Fruit fly (Drosophila melanogaster) whole organism, prepupa: ENCODE data around the gene Swip-1.

Experiments
- Blimp-1 ChIP-seq: fragments of 200-800 bp; sonication (Bioruptor generic); optimal IDR thresholded peaks from 3 replicates; lab custom pipeline; 2017; ENCODE audit warnings: missing biosample characterization, missing genetic modification characterization, mild to moderate bottlenecking, moderate library complexity, missing genetic modification reagents
- CG10631 ChIP-seq: fragments of 200-800 bp; sonication (Bioruptor generic); optimal IDR thresholded peaks from 2 replicates; lab custom pipeline; 2016; ENCODE audit warnings: missing biosample characterization, missing genetic modification characterization
- CG10669 ChIP-seq: fragments of 200-800 bp; sonication (Bioruptor generic); optimal IDR thresholded peaks from 3 replicates; lab custom pipeline; 2018; ENCODE audit warnings: missing biosample characterization, mild to moderate bottlenecking, missing genetic modification characterization, moderate library complexity
- CG11294 ChIP-seq: fragments of 200-800 bp; sonication (Bioruptor generic); IDR thresholded peaks from 2 replicates; pipeline ENCODE4 v1.3.6; 2022; ENCODE audit warnings: missing biosample characterization, missing genetic modification characterization
- CG11902 ChIP-seq: fragments of 200-800 bp; sonication (Bioruptor generic); optimal IDR thresholded peaks from 3 replicates; lab custom pipeline; 2016; ENCODE audit warnings: missing biosample characterization, missing genetic modification characterization
- CG1621 ChIP-seq: fragments of 200-800 bp; sonication (Bioruptor generic); optimal IDR thresholded peaks from 3 replicates; lab custom pipeline; 2018; ENCODE audit warnings: missing biosample characterization, mild to moderate bottlenecking, missing genetic modification characterization
- CG16779 ChIP-seq: fragments of 200-800 bp; sonication (Bioruptor generic); optimal IDR thresholded peaks from 3 replicates; lab custom pipeline; 2017; ENCODE audit warnings: missing biosample characterization, mild to moderate bottlenecking, missing genetic modification characterization
- CG3032 ChIP-seq: fragments of 200-800 bp; optimal IDR thresholded peaks from 2 replicates; lab custom pipeline; 2019; ENCODE audit warnings: missing biosample characterization, mild to moderate bottlenecking, missing genetic modification characterization, moderate library complexity
- CG31627 ChIP-seq: fragments of 200-800 bp; sonication (Bioruptor generic); optimal IDR thresholded peaks from 3 replicates; lab custom pipeline; 2016; ENCODE audit warnings: missing biosample characterization, missing genetic modification characterization
- CG32006 ChIP-seq: fragments of 200-800 bp; sonication (Bioruptor generic); optimal IDR thresholded peaks from 3 replicates; lab custom pipeline; 2017; ENCODE audit warnings: missing biosample characterization, mild to moderate bottlenecking, missing genetic modification characterization
- CG34406 ChIP-seq: fragments of 200-800 bp; sonication (Bioruptor generic); optimal IDR thresholded peaks from 3 replicates; lab custom pipeline; 2016; ENCODE audit warnings: missing biosample characterization, missing genetic modification characterization
- CG3919 ChIP-seq: fragments of 200-800 bp; sonication (Bioruptor generic); optimal IDR thresholded peaks from 3 replicates; lab custom pipeline; 2016; ENCODE audit warnings: missing biosample characterization, missing genetic modification characterization
- CG4318 ChIP-seq: fragments of 200-800 bp; sonication (Bioruptor generic); optimal IDR thresholded peaks from 3 replicates; lab custom pipeline; 2017; ENCODE audit warnings: missing biosample characterization, mild to moderate bottlenecking, missing genetic modification characterization
- CG6163 ChIP-seq: fragments of 200-800 bp; sonication (Bioruptor generic); IDR thresholded peaks from 3 replicates; pipeline ENCODE4 v1.3.6; 2022; ENCODE audit warnings: missing biosample characterization, missing genetic modification characterization
- CG6276 ChIP-seq: fragments of 200-800 bp; sonication (Bioruptor generic); optimal IDR thresholded peaks from 2 replicates; lab custom pipeline; 2017; ENCODE audit warnings: missing biosample characterization, mild to moderate bottlenecking, missing genetic modification characterization
- CG6808 ChIP-seq: fragments of 200-800 bp; sonication (Bioruptor generic); optimal IDR thresholded peaks from 3 replicates; lab custom pipeline; 2017; ENCODE audit warnings: missing biosample characterization, missing genetic modification characterization, mild to moderate bottlenecking, moderate library complexity, missing genetic modification reagents
- CG7368 ChIP-seq: fragments of 200-800 bp; sonication (Bioruptor generic); optimal IDR thresholded peaks from 3 replicates; lab custom pipeline; 2016; ENCODE audit warnings: missing biosample characterization, missing genetic modification characterization
- CG8119 ChIP-seq: fragments of 200-800 bp; sonication (Bioruptor generic); IDR thresholded peaks from 3 replicates; pipeline ENCODE4 v1.3.6; 2022; ENCODE audit warnings: missing biosample characterization, missing genetic modification characterization
- CG9139 ChIP-seq: fragments of 200-800 bp; sonication (Bioruptor generic); optimal IDR thresholded peaks from 3 replicates; lab custom pipeline; 2017; ENCODE audit warnings: missing biosample characterization, mild to moderate bottlenecking, missing genetic modification characterization
- Eip75B ChIP-seq: fragments of 200-800 bp; sonication (Bioruptor generic); optimal IDR thresholded peaks from 3 replicates; lab custom pipeline; 2016; ENCODE audit warnings: missing biosample characterization, missing genetic modification characterization
- Eip78C ChIP-seq: fragments of 200-800 bp; sonication (Bioruptor generic); peaks from one replicate; lab custom pipeline; 2016; ENCODE audit warnings: missing biosample characterization, missing genetic modification characterization
- Eip93F ChIP-seq: fragments of 200-800 bp; sonication (Bioruptor generic); optimal IDR thresholded peaks from 2 replicates; lab custom pipeline; 2016; ENCODE audit warnings: missing biosample characterization, mild to moderate bottlenecking, missing genetic modification characterization
- Ets96B ChIP-seq: fragments of 200-800 bp; optimal IDR thresholded peaks from 2 replicates; lab custom pipeline; 2019; ENCODE audit warnings: missing biosample characterization, mild to moderate bottlenecking, missing genetic modification characterization, moderate library complexity
- Gug ChIP-seq: fragments of 200-800 bp; sonication (Bioruptor generic); IDR thresholded peaks from 2 replicates; pipeline ENCODE4 v1.3.6; 2022; ENCODE audit warnings: missing biosample characterization, missing genetic modification characterization
- Hr38 ChIP-seq: sonication (Bioruptor generic); optimal IDR thresholded peaks from 2 replicates; lab custom pipeline; 2016; ENCODE audit warnings: missing biosample characterization, missing genetic modification characterization
- Hr4 ChIP-seq: fragments of 200-800 bp; sonication (Bioruptor generic); optimal IDR thresholded peaks from 3 replicates; lab custom pipeline; 2016; ENCODE audit warnings: missing biosample characterization, missing genetic modification characterization
- Lpt ChIP-seq: fragments of 200-800 bp; sonication (Bioruptor generic); optimal IDR thresholded peaks from 3 replicates; lab custom pipeline; 2016; ENCODE audit warnings: missing biosample characterization, missing genetic modification characterization
- OdsH ChIP-seq: fragments of 200-800 bp; sonication (Bioruptor generic); optimal IDR thresholded peaks from 3 replicates; lab custom pipeline; 2016; ENCODE audit warnings: missing biosample characterization, missing genetic modification characterization
- Smox ChIP-seq: fragments of 200-800 bp; sonication (Bioruptor generic); optimal IDR thresholded peaks from 3 replicates; lab custom pipeline; 2016; ENCODE audit warnings: missing biosample characterization, missing genetic modification characterization
- Sox102F ChIP-seq: fragments of 200-800 bp; sonication (Bioruptor generic); optimal IDR thresholded peaks from 2 replicates; lab custom pipeline; 2016; ENCODE audit warnings: missing biosample characterization, mild to moderate bottlenecking, missing genetic modification characterization
- Sox14 ChIP-seq: fragments of 200-800 bp; sonication (Bioruptor generic); optimal IDR thresholded peaks from 3 replicates; lab custom pipeline; 2016; ENCODE audit warnings: missing biosample characterization, missing genetic modification characterization
- achi ChIP-seq: fragments of 200-800 bp; sonication (Bioruptor generic); optimal IDR thresholded peaks from 3 replicates; lab custom pipeline; 2016; ENCODE audit warnings: missing biosample characterization, missing genetic modification characterization
- acj6 ChIP-seq: fragments of 200-800 bp; sonication (Bioruptor generic); optimal IDR thresholded peaks from 3 replicates; lab custom pipeline; 2016; ENCODE audit warnings: missing biosample characterization, missing genetic modification characterization
- dac ChIP-seq: fragments of 200-800 bp; sonication (Bioruptor generic); optimal IDR thresholded peaks from 2 replicates; lab custom pipeline; 2017; ENCODE audit warnings: missing biosample characterization, mild to moderate bottlenecking, missing genetic modification characterization
- dsx ChIP-seq: fragments of 200-800 bp; optimal IDR thresholded peaks from 3 replicates; lab custom pipeline; 2019; ENCODE audit warnings: missing biosample characterization, mild to moderate bottlenecking, missing genetic modification characterization, moderate library complexity; ENCODE audit not compliant: poor library complexity, severe bottlenecking
- eg ChIP-seq: fragments of 200-800 bp; sonication (Bioruptor generic); IDR thresholded peaks from 3 replicates; pipeline ENCODE4 v1.3.6; 2022; ENCODE audit warnings: missing biosample characterization, missing genetic modification characterization
- esn ChIP-seq: fragments of 200-800 bp; sonication (Bioruptor generic); optimal IDR thresholded peaks from 2 replicates; lab custom pipeline; 2016; ENCODE audit warnings: missing biosample characterization, mild to moderate bottlenecking, missing genetic modification characterization, moderate library complexity
- fd85E ChIP-seq: fragments of 200-800 bp; sonication (Bioruptor generic); optimal IDR thresholded peaks from 3 replicates; lab custom pipeline; 2016; ENCODE audit warnings: missing biosample characterization, missing genetic modification characterization
- fkh ChIP-seq: fragments of 200-800 bp; sonication (Bioruptor generic); optimal IDR thresholded peaks from 3 replicates; lab custom pipeline; 2017; ENCODE audit warnings: missing biosample characterization, mild to moderate bottlenecking, missing genetic modification characterization, moderate library complexity
- lz ChIP-seq: fragments of 200-800 bp; sonication (Bioruptor generic); optimal IDR thresholded peaks from 3 replicates; lab custom pipeline; 2016; ENCODE audit warnings: missing biosample characterization, missing genetic modification characterization
- net ChIP-seq: fragments of 200-800 bp; sonication (Bioruptor generic); optimal IDR thresholded peaks from 3 replicates; lab custom pipeline; 2016; ENCODE audit warnings: missing biosample characterization, missing genetic modification characterization
- pdm3 ChIP-seq: fragments of 200-800 bp; sonication (Bioruptor generic); optimal IDR thresholded peaks from 3 replicates; lab custom pipeline; 2016; ENCODE audit warnings: missing biosample characterization, missing genetic modification characterization
- salr ChIP-seq, 2 experiments: fragments of 200-800 bp; sonication (Bioruptor generic); optimal IDR thresholded peaks; 3 replicates each; lab custom pipeline; 2016 to 2018; ENCODE audit warnings: missing biosample characterization in 2 of 2, missing genetic modification characterization in 2 of 2, mild to moderate bottlenecking in 1 of 2
- spab ChIP-seq: fragments of 200-800 bp; sonication (Bioruptor generic); optimal IDR thresholded peaks from 2 replicates; lab custom pipeline; 2017; ENCODE audit warnings: missing biosample characterization, mild to moderate bottlenecking, missing genetic modification characterization, missing genetic modification reagents
- svp ChIP-seq: fragments of 200-800 bp; sonication (Bioruptor generic); peaks from one replicate; lab custom pipeline; 2016; ENCODE audit warnings: missing biosample characterization, missing genetic modification characterization
- topi ChIP-seq: fragments of 200-800 bp; sonication (Bioruptor generic); optimal IDR thresholded peaks from 3 replicates; lab custom pipeline; 2016; ENCODE audit warnings: missing biosample characterization, missing genetic modification characterization
- vri ChIP-seq: fragments of 200-800 bp; sonication (Bioruptor generic); optimal IDR thresholded peaks from 3 replicates; lab custom pipeline; 2016; ENCODE audit warnings: missing biosample characterization, mild to moderate bottlenecking, missing genetic modification characterization

Swip-1 gene

dm6 chr2L:18957142-18957674 lies 29.9 kb downstream of the Swip-1 start, which contains the start of gene Bhmt (continued):
- peak; percentile 88 for TF ChIP-seq achi (GFP tag; lab: Kevin White, UChicago)
- TF ChIP-seq CG3919 (GFP tag; lab: Kevin White, UChicago), result peak; percentile 83
- no peak for TF ChIP-seq Hr38 (GFP tag; lab: Kevin White, UChicago)
- peak; percentile 84 for TF ChIP-seq Gug (GFP tag; lab: Robert Waterston, UW)
- TF ChIP-seq Hr4, result peak; percentile 69
- peak; percentile 95 for TF ChIP-seq Eip78C (GFP tag; lab: Kevin White, UChicago)
- TF ChIP-seq CG10631, result peak; percentile 86
- peak; percentile 93 for TF ChIP-seq dsx
- TF ChIP-seq esn (GFP tag; lab: Kevin White, UChicago), result peak; percentile 88

dm6 chr2L:18955666-18956065 lies 31.4 kb downstream of the Swip-1 start:
- TF ChIP-seq lz (GFP tag; lab: Kevin White, UChicago), result no peak
- peak; percentile 38 for TF ChIP-seq fkh (GFP tag; lab: Kevin White, UChicago)
- TF ChIP-seq Hr4, result no peak
- peak; percentile 47 for TF ChIP-seq svp (GFP tag; lab: Kevin White, UChicago)
- TF ChIP-seq Gug (GFP tag; lab: Robert Waterston, UW), result no peak
- no peak for TF ChIP-seq fd85E (GFP tag; lab: Kevin White, UChicago)
- no peak for TF ChIP-seq net (GFP tag; lab: Kevin White, UChicago)
- TF ChIP-seq Lpt (GFP tag; lab: Kevin White, UChicago), result no peak
- no peak for TF ChIP-seq Blimp-1 (GFP tag; lab: Kevin White, UChicago)
- TF ChIP-seq CG3032 (tag; lab: Kevin White, UChicago), result no peak
- TF ChIP-seq acj6, result no peak

- TF ChIP-seq CG31627 (no peak), Sox14 (GFP tag; lab: Kevin White, UChicago) (no peak), CG10631 (no peak), CG32006 (GFP tag; lab: Kevin White, UChicago) (no peak), CG6276 (GFP tag; lab: Kevin White, UChicago) (no peak), CG3032 (tag; lab: Kevin White, UChicago) (no peak), spab (GFP tag; lab: Kevin White, UChicago) (no peak), dac (GFP tag; lab: Kevin White, UChicago) (no peak), CG9139 (no peak), Ets96B (tag; lab: Kevin White, UChicago) (no peak), esn (GFP tag; lab: Kevin White, UChicago) (no peak), CG4318 (GFP tag; lab: Kevin White, UChicago) (no peak), salr (GFP tag; optimal IDR thresholded peaks at IDR 0.05; lab: Kevin White, UChicago) (no peak), CG7368 (GFP tag; lab: Kevin White, UChicago) (no peak), CG34406 (GFP tag; lab: Kevin White, UChicago) (no peak), CG8119 (GFP tag; lab: Robert Waterston, UW) (0 out of 3 replicates have a peak, but pooled peaks have one; percentile 24), CG6808 (peak; percentile 4), Gug (GFP tag; lab: Robert Waterston, UW) (no peak), pdm3 (GFP tag; lab: Kevin White, UChicago) (no peak), Eip78C (GFP tag; lab: Kevin White, UChicago) (no peak), topi (GFP tag; lab: Kevin White, UChicago) (no peak), CG11294 (GFP tag; lab: Robert Waterston, UW) (no peak), Hr38 (GFP tag; lab: Kevin White, UChicago) (no peak), achi (GFP tag; lab: Kevin White, UChicago) (no peak), Smox (no peak), Eip93F (GFP tag; lab: Kevin White, UChicago) (no peak), vri (GFP tag; lab: Kevin White, UChicago) (peak; percentile 79), CG16779 (tag; lab: Kevin White, UChicago) (no peak), CG6163 (0 out of 3 replicates have a peak, but pooled peaks have one; percentile 34), eg (no peak), fd85E (GFP tag; lab: Kevin White, UChicago) (no peak), Sox102F (GFP tag; lab: Kevin White, UChicago) (peak; percentile 20), OdsH (GFP tag; lab: Kevin White, UChicago) (no peak), svp (GFP tag; lab: Kevin White, UChicago) (peak; percentile 97), CG10669 (no peak), Lpt (GFP tag; lab: Kevin White, UChicago) (no peak), CG11902 (GFP tag; lab: Kevin White, UChicago) (no peak), Eip75B (GFP tag; lab: Kevin White, UChicago) (no peak), CG1621 (no peak)
These were observed 32.8 kb downstream of the Swip-1 start, which contains the start of gene CG10621 for dm6 chr2L:18954255-18954715. CG10621 (minus strand) TSS chr2L:18954431.
